Fruit fly (Drosophila melanogaster) Kc167 (cell line): Measurements from ENCODE around the gene RAF2.

Experiments used
- Sin3A ChIP-seq: fragments of >200 bp; optimal IDR thresholded peaks from 2 replicates; lab custom pipeline; 2018; ENCODE audit warnings: missing external identifiers
- h ChIP-seq: fragments of >200 bp; optimal IDR thresholded peaks from 3 replicates; lab custom pipeline; 2018; ENCODE audit warnings: missing external identifiers
- insv ChIP-seq: fragments of >200 bp; optimal IDR thresholded peaks from 3 replicates; lab custom pipeline; 2018; ENCODE audit warnings: missing external identifiers
- psq ChIP-seq: fragments of >200 bp; optimal IDR thresholded peaks from 2 replicates; lab custom pipeline; 2017; ENCODE audit warnings: missing external identifiers
- ttk ChIP-seq: sonication (Bioruptor generic); optimal IDR thresholded peaks from 2 replicates; lab custom pipeline; 2017; ENCODE audit warnings: missing external identifiers

- TF ChIP-seq psq (lab: Kevin White, UChicago) (no peak), Sin3A (lab: Kevin White, UChicago) (no peak), h (no peak), insv (lab: Kevin White, UChicago) (no peak), ttk (lab: Kevin White, UChicago) (no peak)
These were observed 44.9 kb downstream of the RAF2 start for dm6 chr3L:16431056-16431455.
